Worm (Caenorhabditis elegans) whole organism, L2 larva: Measurements from ENCODE around the gene msp-65.

Experiments used
- F13H6.1 ChIP-seq: sonication (generic microtip); optimal IDR thresholded peaks from 2 replicates; lab custom pipeline; 2016; ENCODE audit warnings: missing genetic modification characterization, missing compliant biosample characterization
- ceh-82 ChIP-seq: fragments of 150-350 bp; optimal IDR thresholded peaks from 2 replicates; lab custom pipeline; 2014; ENCODE audit warnings: missing biosample characterization, missing genetic modification characterization
- lin-13 ChIP-seq: fragments of 150-350 bp; optimal IDR thresholded peaks from 2 replicates; lab custom pipeline; 2014; ENCODE audit warnings: missing biosample characterization, missing genetic modification reagents, missing genetic modification characterization
- lsy-2 ChIP-seq, 2 experiments: fragments of 150-350 bp in 1 of 2; sonication (generic microtip) in 1 of 2; optimal IDR thresholded peaks; 2 replicates each; lab custom pipeline; 2014 to 2017; ENCODE audit warnings: missing biosample characterization in 2 of 2, missing genetic modification characterization in 2 of 2

ce11 chrIV:5339255-5339654, 22.9 kb downstream of the msp-65 start, which contains the start of gene Y4C6B.2:
- TF ChIP-seq F13H6.1, result no peak
- TF ChIP-seq ceh-82 (tag; lab: Kevin White, UChicago), result no peak
- TF ChIP-seq lin-13 (GFP tag; lab: Kevin White, UChicago), result no peak
- no peak for TF ChIP-seq lsy-2 (tag; optimal IDR thresholded peaks at IDR 0.05; lab: Kevin White, UChicago)
